Fruit fly (Drosophila melanogaster): ENCODE measurements around the gene CG6204.

- TF ChIP-seq CG8478 (optimal IDR thresholded peaks at IDR 0.05) (peak; percentile 19), Dll (optimal IDR thresholded peaks at IDR 0.05) (no peak), pan (optimal IDR thresholded peaks at IDR 0.05) (no peak)
These were observed 39.9 kb downstream of the CG6204 start for dm6 chr3R:24233366-24234161.
